Fruit fly (Drosophila melanogaster): ENCODE results near the gene hh.
A peak's percentile ranks its signal among the peaks of the same experiment; 100 is the strongest.

Gene hh

dm6 chr3R:23189958-23190900 lies 48.5 kb upstream of the hh start (continued):
- TF ChIP-seq pum (GFP tag; optimal IDR thresholded peaks at IDR 0.05) (peak; percentile 43), CG14860 (GFP tag; IDR thresholded peaks at IDR 0.05; ENCODE audit: partially characterized antibody) (no peak), CG9727 (GFP tag; optimal IDR thresholded peaks at IDR 0.05) (peak; percentile 70), cg (GFP tag; optimal IDR thresholded peaks at IDR 0.05) (no peak), Gug (GFP tag; IDR thresholded peaks at IDR 0.05) (peak; percentile 69; the same call in 3 of the 4 replicates), sima (GFP tag; optimal IDR thresholded peaks at IDR 0.05) (no peak), CG1792 (GFP tag; optimal IDR thresholded peaks at IDR 0.05) (peak; percentile 60), Nf-YC (tag; optimal IDR thresholded peaks at IDR 0.05) (peak; percentile 52), CG13123 (GFP tag; optimal IDR thresholded peaks at IDR 0.05) (no peak), Dek (tag; optimal IDR thresholded peaks at IDR 0.05) (peak; percentile 71), vvl (GFP tag; IDR thresholded peaks at IDR 0.05) (peak; percentile 76), NK7.1 (GFP tag; optimal IDR thresholded peaks at IDR 0.05) (peak; percentile 25), hb (GFP tag; IDR thresholded peaks at IDR 0.05; ENCODE audit: partially characterized antibody) (no peak), CG30020 (tag; optimal IDR thresholded peaks at IDR 0.05) (no peak), GATAe (GFP tag; conservative IDR thresholded peaks at IDR 0.05) (no peak; the same call in 1 of the 2 replicates), ash1 (GFP tag; optimal IDR thresholded peaks at IDR 0.05) (peak; percentile 1), CG8478 (optimal IDR thresholded peaks at IDR 0.05) (no peak), chinmo (GFP tag; IDR thresholded peaks at IDR 0.05; ENCODE audit: partially characterized antibody) (peak; percentile 37; the same call in 1 of the 4 replicates), ab (GFP tag; optimal IDR thresholded peaks at IDR 0.05) (no peak), E2f1 (GFP tag; IDR thresholded peaks at IDR 0.05) (peak; percentile 71), Hmx (GFP tag; optimal IDR thresholded peaks at IDR 0.05) (peak; percentile 35), dati (GFP tag; IDR thresholded peaks at IDR 0.05) (no peak), az2 (GFP tag; optimal IDR thresholded peaks at IDR 0.05) (peak; percentile 74), ind (GFP tag; optimal IDR thresholded peaks at IDR 0.05) (peak; percentile 80), E2f2 (GFP tag; IDR thresholded peaks at IDR 0.05) (peak; percentile 42), CG4730 (GFP tag; IDR thresholded peaks at IDR 0.05) (no peak), Neu2 (GFP tag; optimal IDR thresholded peaks at IDR 0.05; ENCODE audit: borderline replicate concordance) (no peak), ac (GFP tag; optimal IDR thresholded peaks at IDR 0.05) (no peak), CG12236 (GFP tag; optimal IDR thresholded peaks at IDR 0.05) (peak; percentile 36), Nf-YB (GFP tag; optimal IDR thresholded peaks at IDR 0.05) (peak; percentile 60), Lim3 (GFP tag; IDR thresholded peaks at IDR 0.05) (no peak), Awh (GFP tag; IDR thresholded peaks at IDR 0.05) (peak; percentile 72), pb (GFP tag; optimal IDR thresholded peaks at IDR 0.05) (peak; percentile 55), slp2 (GFP tag; optimal IDR thresholded peaks at IDR 0.05) (peak; percentile 75), ap (GFP tag; IDR thresholded peaks at IDR 0.05) (0 out of 2 replicates have a peak, but pooled peaks have one; percentile 29), ham (GFP tag; IDR thresholded peaks at IDR 0.05) (no peak), CG12744 (GFP tag; optimal IDR thresholded peaks at IDR 0.05) (peak; percentile 72), stc (GFP tag; IDR thresholded peaks at IDR 0.05) (peak; percentile 76), psq (GFP tag; optimal IDR thresholded peaks at IDR 0.05) (no peak), fd102C (GFP tag; optimal IDR thresholded peaks at IDR 0.05) (no peak), CG7839 (tag; optimal IDR thresholded peaks at IDR 0.05) (peak; percentile 85), scrt (GFP tag; optimal IDR thresholded peaks at IDR 0.05) (peak; percentile 57), CG10366 (GFP tag; IDR thresholded peaks at IDR 0.05) (peak; percentile 75), sim (GFP tag; IDR thresholded peaks at IDR 0.05) (no peak), bcd (GFP tag; optimal IDR thresholded peaks at IDR 0.05) (peak; percentile 67), Xbp1 (GFP tag; optimal IDR thresholded peaks at IDR 0.05) (peak; percentile 79), CG10209 (GFP tag; optimal IDR thresholded peaks at IDR 0.05) (peak; percentile 76), CG6654 (GFP tag; optimal IDR thresholded peaks at IDR 0.05) (peak; percentile 32), grau (tag; optimal IDR thresholded peaks at IDR 0.05) (peak; percentile 98), CG4282 (GFP tag; optimal IDR thresholded peaks at IDR 0.05) (no peak)

Measured in whole organism, embryonic.